Worm (Caenorhabditis elegans): Measurements from ENCODE around the gene rips-1.

ce11 chrV:3805961-3806360 lies 34.1 kb downstream of the rips-1 start, which contains the start of gene srw-7:
- TF ChIP-seq lin-13 (GFP tag; optimal IDR thresholded peaks at IDR 0.05) (no peak), unc-62 (GFP tag; optimal IDR thresholded peaks at IDR 0.05) (no peak), lin-11 (tag; optimal IDR thresholded peaks at IDR 0.05) (no peak)
